Worm (Caenorhabditis elegans): ENCODE results near the gene F53F8.6.

DNA sequence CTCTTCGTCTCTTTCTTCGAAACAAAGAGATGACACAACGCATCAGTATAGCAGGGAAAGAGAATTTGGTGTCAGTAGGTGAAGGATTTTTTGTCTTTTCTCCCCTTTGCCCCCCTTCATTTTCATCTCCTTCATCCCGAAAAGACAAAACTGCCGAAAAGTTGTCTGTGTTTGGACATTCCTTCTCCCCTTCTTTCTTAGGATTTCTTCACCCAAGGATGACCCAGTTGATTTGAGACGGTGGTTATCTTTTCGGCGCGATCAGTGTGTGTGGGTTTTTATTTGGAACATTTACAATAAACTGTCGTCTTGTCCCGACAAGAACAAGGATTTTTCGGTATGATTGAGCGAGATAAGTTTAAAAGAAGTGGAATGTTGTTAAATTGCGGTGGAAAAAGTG lies 41.6 kb upstream of the F53F8.6 start:
- TF ChIP-seq ama-1 (optimal IDR thresholded peaks at IDR 0.05), result no peak
- TF ChIP-seq scrt-1 (GFP tag; IDR thresholded peaks at IDR 0.05), result no peak
- TF ChIP-seq tbx-37 (GFP tag; conservative IDR thresholded peaks at IDR 0.05), result no peak
- no peak for TF ChIP-seq F13C5.2 (tag; optimal IDR thresholded peaks at IDR 0.05)
- TF ChIP-seq tbx-11 (GFP tag; IDR thresholded peaks at IDR 0.05), result no peak
- no peak for TF ChIP-seq ceh-36 (tag; optimal IDR thresholded peaks at IDR 0.05)
- no peak for TF ChIP-seq ceh-13 (GFP tag; optimal IDR thresholded peaks at IDR 0.05)
- TF ChIP-seq hmbx-1 (tag; optimal IDR thresholded peaks at IDR 0.05), result no peak
- TF ChIP-seq pes-1 (GFP tag; IDR thresholded peaks at IDR 0.05), result no peak
- no peak for TF ChIP-seq ets-7 (tag; optimal IDR thresholded peaks at IDR 0.05)
- TF ChIP-seq flt-1 (GFP tag; IDR thresholded peaks at IDR 0.05), result no peak
- TF ChIP-seq hnd-1 (tag; optimal IDR thresholded peaks at IDR 0.05), result no peak
- no peak for TF ChIP-seq B0310.2 (tag; optimal IDR thresholded peaks at IDR 0.05)

All from whole organism, early embryonic.